Worm (Caenorhabditis elegans): ENCODE data around the gene Y6E2A.1.
"Not testable (repeated sequence)": the region's sequence is repeated elsewhere in the genome, so short reads cannot be mapped to it uniquely, and the experiment has no call there.

DNA sequence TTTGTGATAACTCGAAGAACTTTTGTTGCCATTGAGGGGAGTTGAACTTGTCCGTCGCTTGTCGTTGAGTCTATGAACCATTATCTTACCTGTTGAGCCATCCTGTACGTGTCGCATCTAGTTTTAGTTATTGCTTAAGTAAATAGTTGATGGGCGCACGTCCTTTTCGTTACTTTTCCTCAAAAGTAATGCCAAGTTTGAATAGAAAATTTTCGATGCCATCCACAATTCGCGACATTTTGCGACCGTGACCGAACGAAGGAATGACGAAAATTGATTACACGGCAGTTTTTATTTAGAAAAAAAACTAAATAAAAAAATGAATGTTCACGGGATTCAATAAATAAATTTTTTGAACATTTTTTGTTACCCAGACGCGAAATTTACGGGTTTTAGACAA, 42.1 kb downstream of the Y6E2A.1 start, which contains the start of gene F53E4.1:
- TF ChIP-seq pqm-1, fax-1 (tag; optimal IDR thresholded peaks at IDR 0.05): not testable (repeated sequence)

Measured in whole organism, late embryonic.